Worm (Caenorhabditis elegans): ENCODE data around the gene R11D1.10.

The R11D1.10 gene

DNA sequence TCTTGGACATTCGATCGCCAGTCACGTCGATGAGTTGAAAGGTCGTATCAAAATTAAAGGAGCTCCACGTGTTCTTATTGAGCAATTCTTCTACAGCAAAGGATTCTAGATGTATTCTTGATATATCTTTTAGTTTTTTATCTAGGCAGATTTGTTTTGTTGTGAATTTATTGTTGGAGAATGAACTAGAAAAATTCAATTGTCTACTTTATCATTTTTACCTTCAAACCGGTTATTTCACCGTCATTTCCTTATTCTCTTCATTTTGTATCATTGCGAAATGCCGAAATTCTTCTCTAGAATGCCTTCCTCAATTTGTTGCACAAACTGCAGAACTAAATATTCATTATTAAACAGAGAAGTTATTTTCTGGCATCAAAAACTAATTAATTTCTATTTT lies at the start of gene R11D1.10:
TSS of gene R11D1.10 (plus strand) at position 301 of the 400 bp plus-strand sequence.
- TF ChIP-seq tab-1 (GFP tag; IDR thresholded peaks at IDR 0.05) (no peak), med-1 (GFP tag; optimal IDR thresholded peaks at IDR 0.05; ENCODE audit: insufficient read depth) (no peak), T22C8.4 (GFP tag; IDR thresholded peaks at IDR 0.05) (no peak), ref-1 (GFP tag; conservative IDR thresholded peaks at IDR 0.05) (no peak), klf-2 (GFP tag; conservative IDR thresholded peaks at IDR 0.05) (no peak), flt-1 (GFP tag; IDR thresholded peaks at IDR 0.05) (no peak), ztf-23 (GFP tag; IDR thresholded peaks at IDR 0.05) (no peak), ztf-29 (GFP tag; IDR thresholded peaks at IDR 0.05) (no peak), cog-1 (tag; optimal IDR thresholded peaks at IDR 0.05) (no peak)

DNA sequence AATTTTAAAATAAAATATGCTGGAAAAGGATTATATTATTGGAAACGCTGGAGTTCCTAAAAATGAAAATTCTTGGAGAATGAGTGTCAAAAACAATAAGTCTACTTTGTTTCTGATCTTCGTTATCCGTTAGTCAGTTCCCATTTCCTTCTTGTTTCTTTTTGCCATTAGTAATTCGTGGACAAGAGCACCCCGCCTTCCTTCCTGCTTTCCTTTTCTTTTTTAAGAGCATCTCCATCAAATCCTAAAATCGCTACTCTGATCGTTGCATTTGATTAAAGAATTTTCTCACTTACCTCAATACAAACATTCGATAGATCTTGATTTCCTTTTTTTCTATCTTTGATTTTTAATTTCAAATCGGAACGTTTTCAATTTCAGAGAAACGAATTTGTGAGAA lies 49.5 kb upstream of the R11D1.10 start, which contains the start of gene frpr-15:
TSS of gene frpr-15 (plus strand) at position 301 of the 400 bp plus-strand sequence.
- TF ChIP-seq klf-2 (GFP tag; conservative IDR thresholded peaks at IDR 0.05), result no peak
- no peak for TF ChIP-seq med-1 (GFP tag; optimal IDR thresholded peaks at IDR 0.05; ENCODE audit: insufficient read depth)
- no peak for TF ChIP-seq cog-1 (tag; optimal IDR thresholded peaks at IDR 0.05)
- no peak for TF ChIP-seq tab-1 (GFP tag; IDR thresholded peaks at IDR 0.05)
- no peak for TF ChIP-seq ref-1 (GFP tag; conservative IDR thresholded peaks at IDR 0.05)
- no peak for TF ChIP-seq ztf-29 (GFP tag; IDR thresholded peaks at IDR 0.05)
- no peak for TF ChIP-seq ztf-23 (GFP tag; IDR thresholded peaks at IDR 0.05)
- no peak for TF ChIP-seq T22C8.4 (GFP tag; IDR thresholded peaks at IDR 0.05)
- no peak for TF ChIP-seq flt-1 (GFP tag; IDR thresholded peaks at IDR 0.05)

DNA sequence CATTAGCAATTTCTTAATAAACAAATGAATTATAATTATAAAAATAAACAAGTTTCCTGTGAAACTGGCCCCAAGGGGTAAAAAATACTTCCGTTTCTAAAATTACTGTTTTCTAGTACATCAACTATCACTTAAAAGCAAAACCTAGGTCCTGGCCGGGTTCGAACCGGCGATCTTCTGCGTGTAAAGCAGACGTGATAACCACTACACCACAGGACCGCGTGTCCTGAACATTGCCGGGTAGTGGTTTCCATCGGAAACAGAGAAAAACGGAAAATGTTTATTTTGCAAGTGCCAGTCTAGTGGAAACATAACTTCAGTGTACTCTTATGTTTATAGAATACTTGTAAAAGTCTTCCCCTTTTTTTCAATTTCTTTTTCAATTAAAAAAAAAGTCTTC lies 46.1 kb upstream of the R11D1.10 start:
- no peak for TF ChIP-seq T22C8.4 (GFP tag; IDR thresholded peaks at IDR 0.05)
- no peak for TF ChIP-seq ref-1 (GFP tag; conservative IDR thresholded peaks at IDR 0.05)
- TF ChIP-seq flt-1 (GFP tag; IDR thresholded peaks at IDR 0.05), result no peak
- no peak for TF ChIP-seq ztf-23 (GFP tag; IDR thresholded peaks at IDR 0.05)
- TF ChIP-seq cog-1 (tag; optimal IDR thresholded peaks at IDR 0.05), result no peak
- TF ChIP-seq tab-1 (GFP tag; IDR thresholded peaks at IDR 0.05), result no peak
- no peak for TF ChIP-seq med-1 (GFP tag; optimal IDR thresholded peaks at IDR 0.05; ENCODE audit: insufficient read depth)
- TF ChIP-seq klf-2 (GFP tag; conservative IDR thresholded peaks at IDR 0.05), result no peak
- TF ChIP-seq ztf-29 (GFP tag; IDR thresholded peaks at IDR 0.05), result no peak

DNA sequence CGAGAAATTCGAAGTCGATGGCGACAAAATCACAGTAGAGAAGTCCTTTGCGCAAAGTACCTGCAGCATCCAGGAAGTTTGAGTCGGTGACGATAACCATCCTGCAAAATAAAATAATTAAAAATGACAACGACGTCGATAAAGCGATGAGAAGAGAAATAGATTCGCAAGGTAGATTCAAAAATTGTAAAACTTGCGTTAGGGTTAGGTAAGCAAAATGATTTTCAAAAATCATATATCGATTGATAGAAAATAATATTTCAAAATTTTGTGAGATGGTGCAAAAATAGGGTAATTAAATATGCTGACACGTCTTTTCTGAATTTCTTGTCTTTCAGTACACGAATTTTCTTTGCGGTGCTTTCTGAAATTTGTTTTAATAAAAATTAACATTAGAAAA lies 34.2 kb upstream of the R11D1.10 start, which contains the start of gene parn-1:
TSS of gene parn-1 (minus strand) at position 101 of the 400 bp plus-strand sequence.
- TF ChIP-seq tab-1 (GFP tag; IDR thresholded peaks at IDR 0.05) (no peak), flt-1 (GFP tag; IDR thresholded peaks at IDR 0.05) (no peak), ref-1 (GFP tag; conservative IDR thresholded peaks at IDR 0.05) (no peak), T22C8.4 (GFP tag; IDR thresholded peaks at IDR 0.05) (no peak), ztf-23 (GFP tag; IDR thresholded peaks at IDR 0.05) (no peak), cog-1 (tag; optimal IDR thresholded peaks at IDR 0.05) (no peak), ztf-29 (GFP tag; IDR thresholded peaks at IDR 0.05) (no peak), med-1 (GFP tag; optimal IDR thresholded peaks at IDR 0.05; ENCODE audit: insufficient read depth) (no peak), klf-2 (GFP tag; conservative IDR thresholded peaks at IDR 0.05) (no peak)

DNA sequence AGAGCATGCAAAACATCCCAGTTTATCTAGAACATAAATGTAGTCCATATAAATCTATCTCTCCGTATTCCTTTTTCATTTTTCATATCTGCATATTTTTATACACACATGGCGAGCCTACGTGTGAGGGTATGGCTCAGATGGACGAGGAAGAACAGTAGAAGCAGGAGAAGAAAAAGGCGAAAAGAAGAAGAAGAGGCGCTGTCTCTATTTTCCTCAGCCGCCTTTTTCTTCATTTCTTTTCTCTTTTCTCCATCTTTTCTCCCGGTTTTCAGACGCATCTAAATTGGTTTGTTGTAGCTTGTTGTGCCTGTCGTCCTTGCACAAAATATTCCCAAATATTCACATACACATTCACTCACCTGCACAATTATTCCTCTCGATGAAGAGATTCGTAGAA lies 33.4 kb upstream of the R11D1.10 start, which contains the start of gene K10C8.4:
TSS of gene K10C8.4 (plus strand) at position 301 of the 400 bp plus-strand sequence.
- TF ChIP-seq ztf-23 (GFP tag; IDR thresholded peaks at IDR 0.05) (no peak), med-1 (GFP tag; optimal IDR thresholded peaks at IDR 0.05; ENCODE audit: insufficient read depth) (no peak), T22C8.4 (GFP tag; IDR thresholded peaks at IDR 0.05) (no peak), ref-1 (GFP tag; conservative IDR thresholded peaks at IDR 0.05) (no peak), klf-2 (GFP tag; conservative IDR thresholded peaks at IDR 0.05) (no peak), cog-1 (tag; optimal IDR thresholded peaks at IDR 0.05) (no peak), flt-1 (GFP tag; IDR thresholded peaks at IDR 0.05) (no peak), tab-1 (GFP tag; IDR thresholded peaks at IDR 0.05) (no peak), ztf-29 (GFP tag; IDR thresholded peaks at IDR 0.05) (no peak)

DNA sequence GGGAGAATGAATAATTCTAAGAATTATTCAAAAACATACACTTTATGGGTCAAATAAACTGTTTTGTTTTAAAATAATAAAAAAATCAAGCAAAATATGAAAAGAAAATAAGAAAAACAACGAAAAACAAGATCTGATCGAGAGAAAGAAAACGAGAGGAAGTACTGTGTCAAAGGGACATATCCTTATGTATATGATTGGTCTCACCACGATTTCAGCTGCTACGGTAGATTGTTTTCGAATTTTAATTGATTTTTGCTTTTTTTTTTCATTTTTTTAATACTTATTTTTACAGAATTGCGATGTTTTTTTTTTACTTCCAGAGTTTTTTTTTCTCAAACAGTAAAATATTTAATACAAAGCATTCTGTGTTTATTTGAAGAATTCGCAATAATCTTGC lies 32.5 kb upstream of the R11D1.10 start:
- no peak for TF ChIP-seq ref-1 (GFP tag; conservative IDR thresholded peaks at IDR 0.05)

DNA sequence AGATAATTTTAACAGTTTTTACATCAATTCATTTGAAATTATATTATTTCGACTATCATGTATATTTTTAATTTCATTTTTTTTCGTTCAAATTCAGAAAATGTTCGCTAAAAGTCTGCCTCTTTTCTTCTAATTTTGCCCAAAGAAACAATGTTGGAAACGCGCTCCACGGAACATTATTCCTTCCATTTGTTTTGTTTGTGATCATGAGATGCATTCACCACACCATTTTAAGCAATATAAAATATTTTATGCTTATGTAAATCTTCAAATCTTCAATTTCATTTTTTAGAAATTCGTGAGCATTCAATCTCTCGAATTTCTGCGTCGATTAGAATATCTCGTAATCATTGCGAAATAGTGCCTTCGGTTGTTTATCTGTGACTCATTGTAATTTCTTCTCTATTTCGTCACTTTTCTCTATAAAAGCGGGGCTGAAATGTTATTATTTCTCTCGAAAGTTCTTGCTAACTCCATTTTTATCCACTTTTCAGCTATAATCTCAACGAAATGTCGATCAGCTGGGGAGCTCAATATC lies 31.9 kb upstream of the R11D1.10 start, which contains the start of gene istr-1:
TSS of gene istr-1 (plus strand) at position 495 of the 538 bp plus-strand sequence.
- TF ChIP-seq ztf-23 (GFP tag; IDR thresholded peaks at IDR 0.05), result no peak
- TF ChIP-seq cog-1 (tag; optimal IDR thresholded peaks at IDR 0.05), result no peak
- TF ChIP-seq tab-1 (GFP tag; IDR thresholded peaks at IDR 0.05), result no peak
- no peak for TF ChIP-seq flt-1 (GFP tag; IDR thresholded peaks at IDR 0.05)

DNA sequence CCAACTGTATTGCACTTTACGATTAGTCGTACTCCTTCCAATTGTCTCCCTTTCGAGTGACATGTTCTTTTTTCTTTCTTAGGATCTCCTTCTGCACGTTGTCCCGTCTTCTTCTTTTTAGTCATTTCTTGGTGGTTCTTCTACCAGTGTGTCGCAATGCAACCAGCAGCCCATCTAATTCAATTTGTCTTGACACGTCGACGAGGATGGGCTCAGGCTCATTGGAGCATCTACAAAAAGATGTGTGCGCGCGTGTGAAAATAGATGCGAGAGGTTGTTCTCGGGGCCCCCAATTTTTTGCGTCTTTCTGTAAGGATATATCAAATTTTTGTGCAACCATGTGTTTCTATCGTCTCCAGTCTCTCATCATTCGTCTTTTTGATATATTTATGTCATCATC lies 27.7 kb upstream of the R11D1.10 start:
- TF ChIP-seq klf-2 (GFP tag; conservative IDR thresholded peaks at IDR 0.05) (no peak), cog-1 (tag; optimal IDR thresholded peaks at IDR 0.05) (no peak), med-1 (GFP tag; optimal IDR thresholded peaks at IDR 0.05; ENCODE audit: insufficient read depth) (no peak), T22C8.4 (GFP tag; IDR thresholded peaks at IDR 0.05) (no peak), flt-1 (GFP tag; IDR thresholded peaks at IDR 0.05) (no peak), ref-1 (GFP tag; conservative IDR thresholded peaks at IDR 0.05) (no peak), tab-1 (GFP tag; IDR thresholded peaks at IDR 0.05) (no peak), ztf-29 (GFP tag; IDR thresholded peaks at IDR 0.05) (no peak), ztf-23 (GFP tag; IDR thresholded peaks at IDR 0.05) (no peak)

DNA sequence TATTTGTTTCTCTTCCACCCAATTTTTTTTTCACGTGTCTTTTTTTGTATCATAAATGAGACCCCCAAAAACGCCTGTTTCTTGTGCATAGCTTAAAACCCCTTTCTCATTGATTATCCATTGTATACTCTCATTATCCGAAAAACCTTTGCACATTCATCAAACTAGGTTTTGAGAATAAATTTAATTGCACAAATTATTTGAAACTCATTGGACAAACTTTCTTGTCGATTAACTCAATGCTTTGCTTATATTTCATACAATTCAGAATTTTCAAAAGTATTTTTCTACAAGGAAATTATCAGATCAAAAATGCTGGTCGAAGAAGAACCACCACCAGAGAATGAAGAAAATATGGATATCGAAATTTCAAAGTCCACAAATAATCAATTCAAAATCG lies 25.2 kb upstream of the R11D1.10 start, which contains the start of gene R11D1.1:
TSS of gene R11D1.1 (plus strand) at position 301 of the 400 bp plus-strand sequence.
- TF ChIP-seq ztf-23 (GFP tag; IDR thresholded peaks at IDR 0.05) (no peak), med-1 (GFP tag; optimal IDR thresholded peaks at IDR 0.05; ENCODE audit: insufficient read depth) (no peak), flt-1 (GFP tag; IDR thresholded peaks at IDR 0.05) (no peak), ref-1 (GFP tag; conservative IDR thresholded peaks at IDR 0.05) (no peak), ztf-29 (GFP tag; IDR thresholded peaks at IDR 0.05) (no peak), klf-2 (GFP tag; conservative IDR thresholded peaks at IDR 0.05) (no peak), T22C8.4 (GFP tag; IDR thresholded peaks at IDR 0.05) (no peak), tab-1 (GFP tag; IDR thresholded peaks at IDR 0.05) (no peak), cog-1 (tag; optimal IDR thresholded peaks at IDR 0.05) (no peak)

DNA sequence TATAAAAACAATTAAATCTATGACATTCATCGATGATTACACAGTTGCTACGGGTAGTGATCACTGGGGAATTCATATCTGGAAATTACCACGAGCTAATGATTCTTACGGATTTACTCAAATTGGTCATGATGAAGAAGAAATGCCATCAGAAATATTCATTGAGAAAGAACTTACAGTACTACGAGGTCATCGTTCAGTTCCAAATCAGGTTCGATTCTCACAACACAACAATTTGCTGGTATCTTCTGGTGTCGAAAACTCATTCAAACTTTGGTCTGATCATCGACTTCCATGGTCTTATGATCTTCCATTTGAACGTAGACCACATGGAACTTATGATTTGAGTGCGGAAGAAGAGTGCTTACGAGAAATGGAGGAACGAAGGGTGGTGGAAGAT lies 22.8 kb upstream of the R11D1.10 start:
- TF ChIP-seq flt-1 (GFP tag; IDR thresholded peaks at IDR 0.05) (no peak), ref-1 (GFP tag; conservative IDR thresholded peaks at IDR 0.05) (no peak), med-1 (GFP tag; optimal IDR thresholded peaks at IDR 0.05; ENCODE audit: insufficient read depth) (no peak), cog-1 (tag; optimal IDR thresholded peaks at IDR 0.05) (no peak), ztf-29 (GFP tag; IDR thresholded peaks at IDR 0.05) (no peak), tab-1 (GFP tag; IDR thresholded peaks at IDR 0.05) (no peak), T22C8.4 (GFP tag; IDR thresholded peaks at IDR 0.05) (no peak)

Data from whole organism, midembryonic.